Worm (Caenorhabditis elegans): ENCODE measurements around the gene plc-2.

The plc-2 gene

ce11 chrV:15153277-15153676 lies 39.1 kb upstream of the plc-2 start, which contains the start of gene srh-55:
TSS of gene srh-55 (plus strand) at chrV:15153577.
- TF ChIP-seq elt-3 (tag; optimal IDR thresholded peaks at IDR 0.05) (no peak), bed-3 (GFP tag; optimal IDR thresholded peaks at IDR 0.05) (no peak), nhr-237 (tag; optimal IDR thresholded peaks at IDR 0.05) (no peak)

- TF ChIP-seq lsy-2 (tag; optimal IDR thresholded peaks at IDR 0.05): no peak
- TF ChIP-seq mab-5 (tag; optimal IDR thresholded peaks at IDR 0.05): no peak
- TF ChIP-seq nhr-28 (tag; optimal IDR thresholded peaks at IDR 0.05): no peak
- TF ChIP-seq blmp-1 (tag; optimal IDR thresholded peaks at IDR 0.05): no peak
- TF ChIP-seq ham-2 (GFP tag; optimal IDR thresholded peaks at IDR 0.05): no peak
- TF ChIP-seq tbx-8 (GFP tag; optimal IDR thresholded peaks at IDR 0.05): no peak
- TF ChIP-seq flh-1 (GFP tag; optimal IDR thresholded peaks at IDR 0.05): no peak
- no peak for TF ChIP-seq ztf-11 (tag; optimal IDR thresholded peaks at IDR 0.05)
Observed at ce11 chrV:15156504-15156903, 35.9 kb upstream of the plc-2 start.

ce11 chrV:15158691-15159090 lies 33.7 kb upstream of the plc-2 start, which contains the start of gene str-45:
TSS of gene str-45 (plus strand) at chrV:15158991.
- no peak for TF ChIP-seq ztf-11 (tag; optimal IDR thresholded peaks at IDR 0.05)
- no peak for TF ChIP-seq ceh-39 (tag; optimal IDR thresholded peaks at IDR 0.05)

- TF ChIP-seq ces-1 (GFP tag; optimal IDR thresholded peaks at IDR 0.05) (no peak), nhr-76 (tag; optimal IDR thresholded peaks at IDR 0.05) (no peak), nhr-28 (tag; optimal IDR thresholded peaks at IDR 0.05) (no peak), mab-5 (tag; optimal IDR thresholded peaks at IDR 0.05) (no peak), nhr-237 (tag; optimal IDR thresholded peaks at IDR 0.05) (no peak)
Observed at ce11 chrV:15162697-15163096, 29.7 kb upstream of the plc-2 start, which contains the start of gene srz-11. TSS of gene srz-11 (plus strand) at chrV:15163082.

- TF ChIP-seq nhr-12 (tag; optimal IDR thresholded peaks at IDR 0.05) (no peak), sptf-1 (tag; optimal IDR thresholded peaks at IDR 0.05) (no peak)
Observed at ce11 chrV:15175459-15175858, 16.9 kb upstream of the plc-2 start, which contains the start of gene clec-47. TSS of gene clec-47 (plus strand) at chrV:15175759.

ce11 chrV:15179757-15180156 lies 12.6 kb upstream of the plc-2 start, which contains the start of gene T09F5.10:
TSS of gene T09F5.10 (plus strand) at chrV:15180057.
- TF ChIP-seq tbx-8 (GFP tag; optimal IDR thresholded peaks at IDR 0.05) (no peak), unc-62 (GFP tag; optimal IDR thresholded peaks at IDR 0.05) (no peak), nhr-12 (tag; optimal IDR thresholded peaks at IDR 0.05) (no peak), sem-2 (GFP tag; optimal IDR thresholded peaks at IDR 0.05) (no peak), elt-3 (tag; optimal IDR thresholded peaks at IDR 0.05) (no peak), unc-120 (tag; optimal IDR thresholded peaks at IDR 0.05; ENCODE audit: poor library complexity, severe bottlenecking) (no peak), mab-5 (tag; optimal IDR thresholded peaks at IDR 0.05) (no peak), nhr-76 (tag; optimal IDR thresholded peaks at IDR 0.05) (no peak), bed-3 (GFP tag; optimal IDR thresholded peaks at IDR 0.05) (no peak), flh-1 (GFP tag; optimal IDR thresholded peaks at IDR 0.05) (no peak), mls-2 (tag; optimal IDR thresholded peaks at IDR 0.05) (no peak), mep-1 (tag; optimal IDR thresholded peaks at IDR 0.05) (no peak)

ce11 chrV:15181899-15182298 lies 10.5 kb upstream of the plc-2 start:
- TF ChIP-seq lin-13 (tag; optimal IDR thresholded peaks at IDR 0.05) (no peak), snpc-4 (tag; optimal IDR thresholded peaks at IDR 0.05) (no peak), unc-120 (tag; optimal IDR thresholded peaks at IDR 0.05; ENCODE audit: poor library complexity, severe bottlenecking) (no peak), nhr-12 (tag; optimal IDR thresholded peaks at IDR 0.05) (no peak), blmp-1 (tag; optimal IDR thresholded peaks at IDR 0.05) (no peak), nhr-237 (tag; optimal IDR thresholded peaks at IDR 0.05) (no peak), elt-3 (tag; optimal IDR thresholded peaks at IDR 0.05) (no peak), lsy-2 (tag; optimal IDR thresholded peaks at IDR 0.05) (no peak), zip-8 (tag; optimal IDR thresholded peaks at IDR 0.05) (no peak)

ce11 chrV:15182407-15182806 lies 10.0 kb upstream of the plc-2 start, which contains the start of gene fbxa-84:
TSS of gene fbxa-84 (plus strand) at chrV:15182440.
- TF ChIP-seq hlh-1 (tag; optimal IDR thresholded peaks at IDR 0.05) (no peak), ceh-83 (GFP tag; optimal IDR thresholded peaks at IDR 0.05) (no peak), nhr-12 (tag; optimal IDR thresholded peaks at IDR 0.05) (no peak), drap-1 (GFP tag; optimal IDR thresholded peaks at IDR 0.05) (no peak), lin-13 (tag; optimal IDR thresholded peaks at IDR 0.05) (no peak), lsy-2 (tag; optimal IDR thresholded peaks at IDR 0.05) (no peak), ztf-11 (tag; optimal IDR thresholded peaks at IDR 0.05) (no peak)
